Worm (Caenorhabditis elegans): Measurements from ENCODE around the gene T25B9.3.

DNA sequence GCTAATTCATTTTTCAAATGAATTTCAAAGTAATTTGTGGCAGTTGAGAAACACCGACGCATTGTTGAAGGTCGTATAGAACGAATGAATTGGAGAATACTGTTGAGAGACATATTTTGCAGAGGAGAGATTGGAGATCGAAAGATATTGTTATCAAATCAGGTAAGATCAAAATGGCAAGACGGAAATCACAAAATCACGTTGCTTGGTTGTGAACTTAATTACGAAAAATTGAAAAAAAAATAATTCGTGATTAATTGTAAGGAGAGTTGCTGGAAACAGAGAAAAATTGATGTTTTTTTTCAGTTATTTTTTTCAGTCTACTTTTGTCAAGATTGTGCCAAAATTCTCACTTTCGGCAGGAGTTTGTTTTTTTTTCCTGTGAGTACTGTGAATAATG lies 5.5 kb downstream of the T25B9.3 start, which contains the start of gene T25B9.1:
- no peak for TF ChIP-seq ztf-23 (GFP tag; IDR thresholded peaks at IDR 0.05)
- TF ChIP-seq flt-1 (GFP tag; IDR thresholded peaks at IDR 0.05), result no peak
- TF ChIP-seq tab-1 (GFP tag; IDR thresholded peaks at IDR 0.05), result no peak
